Worm (Caenorhabditis elegans) whole organism, L4 larva: ENCODE results near the gene ceh-30.

Experiments used
- daf-19 ChIP-seq: fragments of 200-800 bp; sonication (Bioruptor generic); conservative IDR thresholded peaks from 2 replicates; pipeline ENCODE4 v1.3.6; 2022; ENCODE audit warnings: missing genetic modification characterization, missing compliant biosample characterization
- lin-29 ChIP-seq: fragments of 200-800 bp; sonication (Bioruptor generic); IDR thresholded peaks from 2 replicates; pipeline ENCODE4 v1.3.6; 2022; ENCODE audit warnings: missing genetic modification reagents, missing genetic modification characterization, missing compliant biosample characterization
- ztf-7 ChIP-seq: fragments of 150-350 bp; optimal IDR thresholded peaks from 2 replicates; lab custom pipeline; 2014; ENCODE audit warnings: missing biosample characterization, missing genetic modification characterization

DNA sequence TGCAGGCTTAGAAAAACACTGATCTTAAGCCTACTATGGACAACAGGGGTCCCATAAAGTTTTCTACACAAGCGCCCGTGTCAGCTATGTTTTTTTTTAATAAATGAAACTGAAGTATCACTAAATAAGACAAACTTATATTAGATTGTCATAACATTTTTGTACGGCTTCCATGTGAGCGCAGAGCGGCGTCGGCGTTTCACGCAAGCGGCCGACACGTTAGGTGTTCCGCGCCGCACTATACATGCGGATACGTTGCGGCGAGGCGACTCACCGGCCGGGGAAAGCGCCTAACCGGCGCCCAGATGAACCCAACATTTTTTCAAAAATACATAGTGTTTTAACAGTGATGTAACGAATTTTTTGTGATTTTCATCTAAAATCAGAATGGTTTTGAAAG lies 5.7 kb upstream of the ceh-30 start:
- TF ChIP-seq ztf-7 (tag; lab: Kevin White, UChicago) (no peak), daf-19 (GFP tag; lab: Robert Waterston, UW) (no peak), lin-29 (GFP tag; lab: Robert Waterston, UW) (no peak)
